Fruit fly (Drosophila melanogaster): ENCODE results near the gene CG10738.
A peak's percentile ranks its signal among the peaks of the same experiment; 100 is the strongest.

Gene CG10738

dm6 chr3L:13433522-13433921 lies 17.0 kb upstream of the CG10738 start:
- no peak for TF ChIP-seq noc (tag; optimal IDR thresholded peaks at IDR 0.05)

- no peak for TF ChIP-seq noc (tag; optimal IDR thresholded peaks at IDR 0.05)
Observed at dm6 chr3L:13435170-13435727, 15.3 kb upstream of the CG10738 start, which contains the start of gene CG10713. TSS of gene CG10713 (minus strand) at chr3L:13435229.

- TF ChIP-seq noc (tag; optimal IDR thresholded peaks at IDR 0.05): no peak
Observed at dm6 chr3L:13437036-13437435, 13.5 kb upstream of the CG10738 start, which contains the start of gene CG10154. TSS of gene CG10154 (minus strand) at chr3L:13437136.

- no peak for TF ChIP-seq noc (tag; optimal IDR thresholded peaks at IDR 0.05)
Observed at dm6 chr3L:13437654-13438053, 12.9 kb upstream of the CG10738 start, which contains the start of gene CG10725. TSS of gene CG10725 (plus strand) at chr3L:13437954.

- TF ChIP-seq noc (tag; optimal IDR thresholded peaks at IDR 0.05): no peak
Observed at dm6 chr3L:13440370-13440960, 10.1 kb upstream of the CG10738 start, which contains the start of the genes CG10140 and CG14109. TSS of gene CG10140 (minus strand) at chr3L:13440470. TSS of gene CG14109 (plus strand) at chr3L:13440910.

dm6 chr3L:13442400-13442799 lies 8.2 kb upstream of the CG10738 start, which contains the start of gene cmb:
TSS of gene cmb (plus strand) at chr3L:13442594.
- no peak for TF ChIP-seq noc (tag; optimal IDR thresholded peaks at IDR 0.05)

- peak; percentile 8 for TF ChIP-seq noc (tag; optimal IDR thresholded peaks at IDR 0.05)
Observed at dm6 chr3L:13451562-13451961, 992 bp downstream of the CG10738 start.

- TF ChIP-seq noc (tag; optimal IDR thresholded peaks at IDR 0.05): no peak
Observed at dm6 chr3L:13452281-13452680, 1.7 kb downstream of the CG10738 start.

dm6 chr3L:13454755-13455154 lies 4.2 kb downstream of the CG10738 start:
- peak; percentile 57 for TF ChIP-seq noc (tag; optimal IDR thresholded peaks at IDR 0.05)

- TF ChIP-seq noc (tag; optimal IDR thresholded peaks at IDR 0.05): no peak
Observed at dm6 chr3L:13457133-13457532, 6.6 kb downstream of the CG10738 start, which contains the start of gene CG10116. TSS of gene CG10116 (minus strand) at chr3L:13457238.

dm6 chr3L:13474607-13475006 lies 24.0 kb downstream of the CG10738 start, which contains the start of gene CG10089:
TSS of gene CG10089 (minus strand) at chr3L:13474787.
- TF ChIP-seq noc (tag; optimal IDR thresholded peaks at IDR 0.05): no peak

dm6 chr3L:13476070-13476469 lies 25.5 kb downstream of the CG10738 start:
- TF ChIP-seq noc (tag; optimal IDR thresholded peaks at IDR 0.05): no peak

dm6 chr3L:13476566-13477452 lies 26.2 kb downstream of the CG10738 start:
- peak; percentile 98 for TF ChIP-seq noc (tag; optimal IDR thresholded peaks at IDR 0.05)

- peak; percentile 29 for TF ChIP-seq noc (tag; optimal IDR thresholded peaks at IDR 0.05)
Observed at dm6 chr3L:13477453-13478184, 27.0 kb downstream of the CG10738 start, which contains the start of gene stv. TSS of gene stv (plus strand) at chr3L:13477541.
